Fruit fly (Drosophila melanogaster): ENCODE data around the gene CG4198.

CG4198 gene

DNA sequence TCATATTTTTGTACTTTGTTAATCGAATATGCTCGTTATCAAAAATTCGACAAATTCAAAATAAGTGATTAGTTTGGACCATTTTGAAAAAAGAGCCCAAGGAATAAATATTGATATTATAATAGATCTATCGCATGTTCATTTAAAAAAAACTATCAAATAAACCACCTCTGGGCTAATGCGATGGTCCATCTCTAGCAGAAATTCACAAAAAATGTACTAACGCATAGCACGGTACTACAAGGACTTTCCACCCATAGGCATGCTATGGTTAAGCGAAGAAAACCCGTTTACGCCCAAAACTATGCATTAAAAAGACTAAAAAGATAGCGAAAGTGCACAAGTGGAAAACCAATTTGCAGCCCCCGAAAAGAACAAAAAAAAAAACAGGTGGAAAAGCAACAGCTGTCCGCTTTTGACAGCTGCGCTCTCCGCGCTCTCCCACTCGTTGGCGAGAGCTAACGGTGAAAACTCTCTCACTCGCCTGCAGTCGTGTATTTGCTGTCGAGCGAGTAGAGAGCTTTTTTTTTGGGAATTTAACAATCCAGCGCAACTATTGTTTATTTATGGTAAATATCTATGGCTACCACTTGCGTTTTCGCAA lies 19.3 kb downstream of the CG4198 start, which contains the start of gene CanB:
Gene CanB (plus strand): TSS at position 241 of the 604 bp plus-strand sequence.
- TF ChIP-seq esg (GFP tag; conservative IDR thresholded peaks at IDR 0.05) = no peak
- TF ChIP-seq Meics (GFP tag; optimal IDR thresholded peaks at IDR 0.05) = no peak
- TF ChIP-seq CTCF (GFP tag; optimal IDR thresholded peaks at IDR 0.05) = no peak
- TF ChIP-seq CG7839 (tag; optimal IDR thresholded peaks at IDR 0.05) = peak; percentile 23
- TF ChIP-seq gfzf (GFP tag; optimal IDR thresholded peaks at IDR 0.05) = peak; percentile 68
- no peak for TF ChIP-seq ro (GFP tag; IDR thresholded peaks at IDR 0.05)
- TF ChIP-seq CG9797 (GFP tag; optimal IDR thresholded peaks at IDR 0.05) = peak; percentile 5
- TF ChIP-seq CG10654 (GFP tag; optimal IDR thresholded peaks at IDR 0.05) = no peak
- no peak for TF ChIP-seq luna (GFP tag; optimal IDR thresholded peaks at IDR 0.05)
- no peak for TF ChIP-seq dan (GFP tag; IDR thresholded peaks at IDR 0.05)
- peak in 1 of 2 experiments; percentile 2 for TF ChIP-seq chif (GFP tag; optimal IDR thresholded peaks at IDR 0.05)
- no peak; the same call in 1 of the 2 replicates for TF ChIP-seq nerfin-2 (GFP tag; IDR thresholded peaks at IDR 0.05; ENCODE audit: partially characterized antibody)
- 0 out of 3 replicates have a peak, but pooled peaks have one; percentile 64 for TF ChIP-seq CG11456 (GFP tag; IDR thresholded peaks at IDR 0.05)
- peak; percentile 39 for TF ChIP-seq nerfin-1 (tag; optimal IDR thresholded peaks at IDR 0.05)
- TF ChIP-seq gsb-n (tag; optimal IDR thresholded peaks at IDR 0.05) = no peak
- peak; percentile 66 for TF ChIP-seq Blimp-1 (GFP tag; optimal IDR thresholded peaks at IDR 0.05)
- no peak for TF ChIP-seq pan (optimal IDR thresholded peaks at IDR 0.05)
- TF ChIP-seq pan (GFP tag; optimal IDR thresholded peaks at IDR 0.05 in 1 of 2, IDR thresholded peaks at IDR 0.05 in 1 of 2) = no peak
- TF ChIP-seq HmgZ (tag; optimal IDR thresholded peaks at IDR 0.05) = no peak
- no peak for TF ChIP-seq eve (GFP tag; optimal IDR thresholded peaks at IDR 0.05)
- no peak for TF ChIP-seq CG1647 (GFP tag; optimal IDR thresholded peaks at IDR 0.05)
- peak; percentile 60 for TF ChIP-seq CG2116 (GFP tag; optimal IDR thresholded peaks at IDR 0.05)
- TF ChIP-seq sens (GFP tag) = peak; percentile 82
- TF ChIP-seq scrt (GFP tag; optimal IDR thresholded peaks at IDR 0.05) = peak; percentile 94
- TF ChIP-seq p53 (GFP tag; optimal IDR thresholded peaks at IDR 0.05) = no peak
- TF ChIP-seq sd (tag; optimal IDR thresholded peaks at IDR 0.05) = peak; percentile 26
- no peak for TF ChIP-seq otp (GFP tag; IDR thresholded peaks at IDR 0.05)
- peak; percentile 55 for TF ChIP-seq ewg (GFP tag; optimal IDR thresholded peaks at IDR 0.05)
- TF ChIP-seq Fer1 (GFP tag; optimal IDR thresholded peaks at IDR 0.05) = peak; percentile 11
- TF ChIP-seq E2f2 (GFP tag; IDR thresholded peaks at IDR 0.05) = peak; percentile 31
- TF ChIP-seq CG10267 (tag; optimal IDR thresholded peaks at IDR 0.05) = peak; percentile 20
- no peak for TF ChIP-seq repo (GFP tag; optimal IDR thresholded peaks at IDR 0.05)
- TF ChIP-seq CG12769 (tag; optimal IDR thresholded peaks at IDR 0.05) = no peak
- peak; percentile 34 for TF ChIP-seq CG15514 (GFP tag; optimal IDR thresholded peaks at IDR 0.05)
- TF ChIP-seq CG1602 (GFP tag; optimal IDR thresholded peaks at IDR 0.05) = no peak
- TF ChIP-seq al (GFP tag; IDR thresholded peaks at IDR 0.05) = no peak
- peak; percentile 19 for TF ChIP-seq Xbp1 (GFP tag; optimal IDR thresholded peaks at IDR 0.05)
- TF ChIP-seq CG32532 (GFP tag; IDR thresholded peaks at IDR 0.05) = 0 out of 2 replicates have a peak, but pooled peaks have one; percentile 11
- no peak for TF ChIP-seq gcm2 (GFP tag; optimal IDR thresholded peaks at IDR 0.05)
- no peak for TF ChIP-seq grn (GFP tag; optimal IDR thresholded peaks at IDR 0.05)
- peak; percentile 53 for TF ChIP-seq CG8290 (GFP tag; optimal IDR thresholded peaks at IDR 0.05)
- peak; percentile 10 to 30 for TF ChIP-seq CG8290 (tag; optimal IDR thresholded peaks at IDR 0.05)
- peak; percentile 41; the same call in 1 of the 2 replicates for TF ChIP-seq Rfx (GFP tag; IDR thresholded peaks at IDR 0.05)
- TF ChIP-seq Fer2 (tag; optimal IDR thresholded peaks at IDR 0.05) = no peak
- no peak for TF ChIP-seq CG7357 (GFP tag; IDR thresholded peaks at IDR 0.05)
- TF ChIP-seq Doc3 (GFP tag; IDR thresholded peaks at IDR 0.05; ENCODE audit: partially characterized antibody) = peak; percentile 55; the same call in 2 of the 3 replicates
- peak; percentile 72 for TF ChIP-seq Scr (GFP tag; IDR thresholded peaks at IDR 0.05; ENCODE audit: partially characterized antibody)
- TF ChIP-seq gro (GFP tag; optimal IDR thresholded peaks at IDR 0.05) = peak; percentile 31
- TF ChIP-seq sr (GFP tag; IDR thresholded peaks at IDR 0.05) = no peak
- no peak for TF ChIP-seq Atf6 (GFP tag; IDR thresholded peaks at IDR 0.05)
- TF ChIP-seq PHDP (tag; optimal IDR thresholded peaks at IDR 0.05) = no peak
